Worm (Caenorhabditis elegans) whole organism, young adult: ENCODE results near the gene unc-36.

Source experiments
- B0035.1 ChIP-seq: sonication (generic microtip); optimal IDR thresholded peaks from 2 replicates; lab custom pipeline; 2016; ENCODE audit warnings: missing genetic modification characterization, mild to moderate bottlenecking, missing compliant biosample characterization, missing genotype, missing genetic modification reagents
- C06A6.2 ChIP-seq: fragments of 200-800 bp; sonication (Bioruptor generic); conservative IDR thresholded peaks from 2 replicates; pipeline ENCODE4 v1.3.6; 2022; ENCODE audit warnings: missing genetic modification characterization, missing compliant biosample characterization
- F22D6.2 ChIP-seq: sonication (generic microtip); optimal IDR thresholded peaks from 2 replicates; lab custom pipeline; 2016; ENCODE audit warnings: mild to moderate bottlenecking, missing genetic modification characterization, missing compliant biosample characterization
- F23B12.7 ChIP-seq: sonication (generic microtip); optimal IDR thresholded peaks from 2 replicates; lab custom pipeline; 2017; ENCODE audit warnings: missing genetic modification characterization, mild to moderate bottlenecking, missing compliant biosample characterization, antibody characterized with exemption, moderate library complexity; ENCODE audit not compliant: insufficient read depth
- F52B5.7 ChIP-seq: sonication (generic microtip); optimal IDR thresholded peaks from 2 replicates; lab custom pipeline; 2016; ENCODE audit warnings: mild to moderate bottlenecking, missing genetic modification characterization, missing compliant biosample characterization
- K12H6.12 ChIP-seq: fragments of 200-800 bp; sonication (Bioruptor generic); optimal IDR thresholded peaks from 2 replicates; lab custom pipeline; 2018; ENCODE audit warnings: mild to moderate bottlenecking, missing genetic modification characterization, missing compliant biosample characterization
- T26A5.8 ChIP-seq: sonication (generic microtip); optimal IDR thresholded peaks from 2 replicates; lab custom pipeline; 2016; ENCODE audit warnings: missing genetic modification characterization, missing compliant biosample characterization
- Y56A3A.18 ChIP-seq: fragments of 200-800 bp; sonication (Bioruptor generic); IDR thresholded peaks from 2 replicates; pipeline ENCODE4 v1.3.6; 2022; ENCODE audit warnings: missing genetic modification reagents, missing genetic modification characterization, missing compliant biosample characterization
- ZK185.1 ChIP-seq: sonication (generic microtip); optimal IDR thresholded peaks from 2 replicates; lab custom pipeline; 2016; ENCODE audit warnings: mild to moderate bottlenecking, missing genetic modification characterization, missing compliant biosample characterization; ENCODE audit not compliant: poor library complexity, severe bottlenecking
- aptf-3 ChIP-seq: fragments of 200-800 bp; sonication (Bioruptor generic); IDR thresholded peaks from 2 replicates; pipeline ENCODE4 v1.3.6; 2022; ENCODE audit warnings: missing genetic modification characterization, missing compliant biosample characterization
- attf-5 ChIP-seq: fragments of 200-800 bp; sonication (Bioruptor generic); optimal IDR thresholded peaks from 2 replicates; lab custom pipeline; 2018; ENCODE audit warnings: mild to moderate bottlenecking, missing genetic modification characterization, missing compliant biosample characterization
- attf-6 ChIP-seq: fragments of 200-800 bp; sonication (Bioruptor generic); IDR thresholded peaks from 2 replicates; pipeline ENCODE4 v1.3.6; 2022; ENCODE audit warnings: missing genetic modification reagents, missing genetic modification characterization, missing compliant biosample characterization
- cebp-2 ChIP-seq: fragments of 200-800 bp; sonication (Bioruptor generic); IDR thresholded peaks from 2 replicates; pipeline ENCODE4 v1.3.6; 2022; ENCODE audit warnings: missing genetic modification characterization, missing compliant biosample characterization
- ceh-100 ChIP-seq: fragments of 200-800 bp; sonication (Bioruptor generic); IDR thresholded peaks from 2 replicates; pipeline ENCODE4 v1.3.6; 2022; ENCODE audit warnings: missing genetic modification reagents, missing genetic modification characterization, missing compliant biosample characterization
- ceh-91 ChIP-seq: fragments of 200-800 bp; sonication (Bioruptor generic); IDR thresholded peaks from 2 replicates; pipeline ENCODE4 v1.3.6; 2022; ENCODE audit warnings: missing genetic modification reagents, missing genetic modification characterization, missing compliant biosample characterization
- dpff-1 ChIP-seq: sonication (generic microtip); optimal IDR thresholded peaks from 2 replicates; lab custom pipeline; 2017; ENCODE audit warnings: mild to moderate bottlenecking, missing genetic modification characterization, missing compliant biosample characterization
- egrh-3 ChIP-seq: fragments of 200-800 bp; sonication (Bioruptor generic); IDR thresholded peaks from 2 replicates; pipeline ENCODE4 v1.3.6; 2022; ENCODE audit warnings: missing genetic modification reagents, missing genetic modification characterization, missing compliant biosample characterization
- ekl-4 ChIP-seq: fragments of 200-800 bp; sonication (Bioruptor generic); IDR thresholded peaks from 2 replicates; pipeline ENCODE4 v1.3.6; 2022; ENCODE audit warnings: missing genetic modification reagents, missing genetic modification characterization, missing compliant biosample characterization
- hmg-1.2 ChIP-seq: fragments of 200-800 bp; sonication (Bioruptor generic); IDR thresholded peaks from 2 replicates; pipeline ENCODE4 v1.3.6; 2022; ENCODE audit warnings: missing genetic modification reagents, missing genetic modification characterization, missing compliant biosample characterization
- hrde-1 ChIP-seq: sonication (generic microtip); optimal IDR thresholded peaks from 2 replicates; lab custom pipeline; 2016; ENCODE audit warnings: missing genetic modification characterization, mild to moderate bottlenecking, missing compliant biosample characterization, moderate library complexity, missing genotype, missing genetic modification reagents, borderline replicate concordance
- hsf-1 ChIP-seq: fragments of 200-800 bp; sonication (Bioruptor generic); IDR thresholded peaks from 2 replicates; pipeline ENCODE4 v1.3.6; 2022; ENCODE audit warnings: missing genetic modification reagents, missing genetic modification characterization, missing compliant biosample characterization
- let-607 ChIP-seq, 2 experiments: fragments of 200-800 bp in 1 of 2; sonication (Bioruptor generic) in 1 of 2; sonication (generic microtip) in 1 of 2; optimal IDR thresholded peaks; 2 replicates each; lab custom pipeline; 2016 to 2018; ENCODE audit warnings: mild to moderate bottlenecking in 2 of 2, missing compliant biosample characterization in 2 of 2, missing genetic modification characterization in 2 of 2, moderate library complexity in 2 of 2, missing genotype in 1 of 2
- lir-1 ChIP-seq: fragments of 200-800 bp; sonication (Bioruptor generic); conservative IDR thresholded peaks from 2 replicates; pipeline ENCODE4 v1.3.6; 2022; ENCODE audit warnings: missing genetic modification reagents, missing genetic modification characterization, missing compliant biosample characterization
- lsl-1 ChIP-seq: fragments of 200-800 bp; sonication (Bioruptor generic); optimal IDR thresholded peaks from 2 replicates; lab custom pipeline; 2018; ENCODE audit warnings: mild to moderate bottlenecking, missing genetic modification characterization, moderate library complexity, missing compliant biosample characterization
- madf-3 ChIP-seq: fragments of 200-800 bp; sonication (Bioruptor generic); IDR thresholded peaks from 2 replicates; pipeline ENCODE4 v1.3.6; 2022; ENCODE audit warnings: missing genetic modification reagents, missing genetic modification characterization, missing compliant biosample characterization
- madf-6 ChIP-seq: fragments of 200-800 bp; sonication (Bioruptor generic); IDR thresholded peaks from 2 replicates; pipeline ENCODE4 v1.3.6; 2022; ENCODE audit warnings: missing genetic modification reagents, missing genetic modification characterization, missing compliant biosample characterization
- mcd-1 ChIP-seq: fragments of 200-800 bp; sonication (Bioruptor generic); IDR thresholded peaks from 2 replicates; pipeline ENCODE4 v1.3.6; 2022; ENCODE audit warnings: missing genetic modification reagents, missing genetic modification characterization, missing compliant biosample characterization
- nhr-120 ChIP-seq: fragments of 200-800 bp; sonication (Bioruptor generic); IDR thresholded peaks from 2 replicates; pipeline ENCODE4 v1.3.6; 2022; ENCODE audit warnings: missing genetic modification characterization, missing compliant biosample characterization
- nhr-80 ChIP-seq: sonication (generic microtip); optimal IDR thresholded peaks from 2 replicates; lab custom pipeline; 2016; ENCODE audit warnings: missing genetic modification characterization, missing compliant biosample characterization
- pha-4 ChIP-seq: fragments of 150-350 bp; sonication (generic microtip); optimal IDR thresholded peaks from 2 replicates; lab custom pipeline; 2014; ENCODE audit warnings: missing biosample characterization, missing genetic modification reagents, missing genetic modification characterization
- somi-1 ChIP-seq: fragments of 200-800 bp; sonication (Bioruptor generic); optimal IDR thresholded peaks from 2 replicates; lab custom pipeline; 2018; ENCODE audit warnings: mild to moderate bottlenecking, missing genetic modification characterization, missing compliant biosample characterization
- tbx-9 ChIP-seq: sonication (generic microtip); optimal IDR thresholded peaks from 2 replicates; lab custom pipeline; 2016; ENCODE audit warnings: borderline replicate concordance, missing genetic modification characterization, inconsistent platforms, missing compliant biosample characterization
- tlf-1 ChIP-seq: fragments of 200-800 bp; sonication (Bioruptor generic); optimal IDR thresholded peaks from 2 replicates; lab custom pipeline; 2018; ENCODE audit warnings: mild to moderate bottlenecking, missing genetic modification characterization, missing compliant biosample characterization

unc-36 gene

ce11 chrIII:8158140-8158786 lies 42.8 kb downstream of the unc-36 start, which contains the start of gene atg-13:
Gene atg-13, minus strand, starts transcription at chrIII:8158190.
- TF ChIP-seq aptf-3 (GFP tag; lab: Robert Waterston, UW) (no peak), mcd-1 (GFP tag; lab: Robert Waterston, UW) (peak; percentile 39; the same call in 1 of the 2 replicates), egrh-3 (GFP tag; lab: Robert Waterston, UW) (no peak), nhr-80 (peak; percentile 22), C06A6.2 (GFP tag; lab: Robert Waterston, UW) (no peak), attf-5 (GFP tag; lab: Kevin White, UChicago) (peak; percentile 13), tlf-1 (GFP tag; lab: Kevin White, UChicago) (no peak), hmg-1.2 (GFP tag; lab: Robert Waterston, UW) (0 out of 2 replicates have a peak, but pooled peaks have one; percentile 18), ceh-91 (GFP tag; lab: Robert Waterston, UW) (peak; percentile 20; the same call in 1 of the 2 replicates), let-607 (tag; optimal IDR thresholded peaks at IDR 0.05; lab: Kevin White, UChicago) (peak in 1 of 2 experiments; percentile 7), cebp-2 (GFP tag; lab: Robert Waterston, UW) (no peak)

ce11 chrIII:8155166-8155565 lies 45.9 kb downstream of the unc-36 start, which contains the start of gene D2007.1:
Gene D2007.1, plus strand, starts transcription at chrIII:8155466.
- TF ChIP-seq F23B12.7, result no peak

ce11 chrIII:8154423-8154822 lies 46.6 kb downstream of the unc-36 start:
- TF ChIP-seq let-607 (tag; optimal IDR thresholded peaks at IDR 0.05; lab: Kevin White, UChicago) (peak in 1 of 2 experiments; percentile 17), B0035.1 (tag; lab: Kevin White, UChicago) (no peak), nhr-80 (peak; percentile 38)

ce11 chrIII:8148751-8149150 lies 52.3 kb downstream of the unc-36 start, which contains the start of gene D2007.2:
Gene D2007.2, plus strand, starts transcription at chrIII:8148963.
- TF ChIP-seq F22D6.2 (tag; lab: Kevin White, UChicago) (no peak), madf-6 (no peak), somi-1 (no peak), ekl-4 (GFP tag; lab: Robert Waterston, UW) (no peak), lir-1 (GFP tag; lab: Robert Waterston, UW) (no peak), ZK185.1 (tag; lab: Kevin White, UChicago) (no peak), Y56A3A.18 (no peak), cebp-2 (GFP tag; lab: Robert Waterston, UW) (no peak), madf-3 (GFP tag; lab: Robert Waterston, UW) (no peak), ceh-91 (GFP tag; lab: Robert Waterston, UW) (no peak), lsl-1 (GFP tag; lab: Kevin White, UChicago) (no peak), pha-4 (no peak), K12H6.12 (tag; lab: Kevin White, UChicago) (no peak), attf-6 (no peak), T26A5.8 (tag; lab: Kevin White, UChicago) (no peak), hrde-1 (tag; lab: Kevin White, UChicago) (no peak), ceh-100 (no peak)

DNA sequence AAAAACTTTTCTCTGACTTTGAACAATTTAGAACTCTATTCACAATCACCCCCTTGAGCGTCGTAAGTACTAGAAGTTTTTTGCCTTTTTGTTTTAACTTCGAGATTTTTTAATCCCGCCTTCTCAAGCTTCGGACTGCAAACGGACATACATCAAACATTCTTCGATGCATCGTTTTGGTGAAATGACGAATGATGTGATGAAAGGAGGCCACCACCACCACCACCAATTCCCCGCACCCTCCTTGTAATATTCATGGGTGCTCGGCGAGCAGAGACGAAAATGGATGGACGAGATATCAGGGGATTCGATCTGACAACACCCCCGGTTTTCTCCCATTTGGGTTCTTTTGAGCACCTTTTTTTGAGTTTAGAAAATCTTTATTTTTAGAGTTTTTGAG lies 55.0 kb downstream of the unc-36 start:
- TF ChIP-seq tbx-9, result no peak
- TF ChIP-seq dpff-1 (tag; lab: Kevin White, UChicago), result no peak
- no peak for TF ChIP-seq F52B5.7 (tag; lab: Kevin White, UChicago)
- 0 out of 2 replicates have a peak, but pooled peaks have one; percentile 30 for TF ChIP-seq hsf-1
- TF ChIP-seq nhr-120 (GFP tag; lab: Robert Waterston, UW), result no peak
- 0 out of 2 replicates have a peak, but pooled peaks have one; percentile 39 for TF ChIP-seq madf-3 (GFP tag; lab: Robert Waterston, UW)
- TF ChIP-seq tlf-1 (GFP tag; lab: Kevin White, UChicago), result no peak
- TF ChIP-seq, all 124 proteins: peak for 2
